Worm (Caenorhabditis elegans): Measurements from ENCODE around the gene F26G1.15.

The F26G1.15 gene

ce11 chrII:4752257-4752728, 37.8 kb upstream of the F26G1.15 start, which contains the start of gene F41C3.1:
Gene F41C3.1, plus strand, starts transcription at chrII:4752307.
- TF ChIP-seq aly-2 (tag; optimal IDR thresholded peaks at IDR 0.05) (no peak), mdl-1 (tag; optimal IDR thresholded peaks at IDR 0.05) (no peak), sem-4 (tag; optimal IDR thresholded peaks at IDR 0.05) (no peak), elt-1 (tag; optimal IDR thresholded peaks at IDR 0.05) (no peak), ZK546.5 (tag; optimal IDR thresholded peaks at IDR 0.05) (no peak), ztf-1 (GFP tag; conservative IDR thresholded peaks at IDR 0.05) (no peak), elt-3 (tag; optimal IDR thresholded peaks at IDR 0.05) (no peak), C34F6.9 (tag; optimal IDR thresholded peaks at IDR 0.05) (no peak), nhr-21 (tag; optimal IDR thresholded peaks at IDR 0.05) (no peak), lin-13 (GFP tag; optimal IDR thresholded peaks at IDR 0.05) (no peak), blmp-1 (tag; optimal IDR thresholded peaks at IDR 0.05; ENCODE audit: insufficient read depth) (no peak), ztf-11 (tag; optimal IDR thresholded peaks at IDR 0.05) (no peak), Y55F3AM.14 (GFP tag; optimal IDR thresholded peaks at IDR 0.05) (no peak), unc-55 (GFP tag; optimal IDR thresholded peaks at IDR 0.05) (no peak), nhr-12 (tag; optimal IDR thresholded peaks at IDR 0.05) (no peak), unc-39 (tag; optimal IDR thresholded peaks at IDR 0.05) (no peak), skn-1 (tag; optimal IDR thresholded peaks at IDR 0.05) (no peak), nhr-129 (tag; optimal IDR thresholded peaks at IDR 0.05) (no peak), sma-9 (GFP tag; optimal IDR thresholded peaks at IDR 0.05) (no peak), sma-9 (tag; optimal IDR thresholded peaks at IDR 0.05) (no peak), crh-2 (tag; optimal IDR thresholded peaks at IDR 0.05) (no peak)

DNA sequence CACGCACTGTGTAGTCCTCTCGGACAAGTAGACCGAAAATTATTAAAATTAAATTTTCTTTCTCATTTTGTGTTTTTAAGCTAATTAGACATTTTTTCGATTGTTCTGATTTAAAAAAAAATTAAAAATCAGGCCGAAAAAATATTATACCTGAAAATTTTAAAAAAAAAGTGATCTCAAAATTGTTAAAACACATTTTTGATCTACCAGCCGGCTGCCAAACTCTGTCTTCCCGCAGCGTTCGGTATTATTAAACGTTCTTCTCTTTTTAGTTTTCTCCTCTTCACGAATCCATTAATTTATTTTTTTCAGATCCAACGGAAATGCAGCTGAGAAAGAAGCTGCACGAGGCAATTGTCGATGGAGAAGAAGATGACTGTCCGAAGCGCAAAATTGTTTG, 37.0 kb upstream of the F26G1.15 start, which contains the start of gene C27D9.1:
TSS of gene C27D9.1 (plus strand) at position 281 of the 400 bp plus-strand sequence.
- TF ChIP-seq snpc-4 (tag; optimal IDR thresholded peaks at IDR 0.05) = no peak
- no peak for TF ChIP-seq nhr-6 (tag; optimal IDR thresholded peaks at IDR 0.05)
- no peak for TF ChIP-seq nhr-77 (tag; optimal IDR thresholded peaks at IDR 0.05)

DNA sequence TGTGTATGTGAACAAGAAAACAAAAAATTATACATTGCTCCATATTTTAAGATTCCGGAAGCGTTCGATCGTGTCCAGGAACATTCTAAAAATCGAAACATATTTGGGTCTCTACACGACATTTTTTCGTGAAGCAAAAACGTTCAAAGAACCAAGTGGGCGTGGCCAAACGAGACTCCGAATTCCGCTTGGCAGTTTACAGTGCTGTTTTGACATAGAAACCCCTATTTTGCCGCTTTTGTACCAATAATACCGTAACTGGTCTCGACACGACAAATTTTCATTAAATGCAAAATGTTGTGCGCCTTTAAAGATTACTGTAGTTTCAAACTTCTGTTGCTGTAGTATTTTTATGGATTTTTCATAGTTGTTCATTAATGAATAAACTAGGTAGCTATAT, 34.4 kb upstream of the F26G1.15 start:
- TF ChIP-seq unc-39 (tag; optimal IDR thresholded peaks at IDR 0.05) = no peak
- TF ChIP-seq nhr-10 (tag; optimal IDR thresholded peaks at IDR 0.05) = no peak
- TF ChIP-seq nhr-12 (tag; optimal IDR thresholded peaks at IDR 0.05) = no peak
- no peak for TF ChIP-seq Y55F3AM.14 (GFP tag; optimal IDR thresholded peaks at IDR 0.05)
- no peak for TF ChIP-seq ceh-82 (tag; optimal IDR thresholded peaks at IDR 0.05)
- TF ChIP-seq sem-4 (tag; optimal IDR thresholded peaks at IDR 0.05) = no peak

DNA sequence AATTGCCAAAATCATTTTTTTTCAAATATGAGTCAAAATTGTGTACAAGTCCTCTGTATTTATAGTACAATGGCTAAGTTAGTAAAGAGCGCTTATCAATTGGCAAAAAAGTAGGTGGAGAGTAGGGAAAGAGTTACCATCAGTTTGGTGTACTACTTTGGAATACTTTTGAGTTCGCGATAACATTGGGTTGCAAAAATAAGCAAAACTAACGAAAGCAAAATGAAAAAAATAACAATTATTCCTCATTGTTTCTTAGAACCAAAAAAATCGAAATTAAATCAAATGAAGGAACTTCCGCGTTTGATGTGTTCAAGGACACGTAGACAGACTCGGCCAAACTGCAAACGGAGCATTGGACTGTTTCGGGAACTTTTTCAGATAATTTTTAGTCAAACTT, 33.3 kb upstream of the F26G1.15 start, which contains the start of gene C27D9.2:
TSS of gene C27D9.2 (minus strand) at position 101 of the 400 bp plus-strand sequence.
- TF ChIP-seq sem-4 (tag; optimal IDR thresholded peaks at IDR 0.05) (no peak), fos-1 (tag; optimal IDR thresholded peaks at IDR 0.05) (no peak), dmd-4 (tag; optimal IDR thresholded peaks at IDR 0.05) (no peak), nhr-237 (tag; optimal IDR thresholded peaks at IDR 0.05) (no peak), aly-2 (tag; optimal IDR thresholded peaks at IDR 0.05) (no peak), nhr-23 (tag; optimal IDR thresholded peaks at IDR 0.05) (no peak), nhr-129 (tag; optimal IDR thresholded peaks at IDR 0.05) (no peak)

DNA sequence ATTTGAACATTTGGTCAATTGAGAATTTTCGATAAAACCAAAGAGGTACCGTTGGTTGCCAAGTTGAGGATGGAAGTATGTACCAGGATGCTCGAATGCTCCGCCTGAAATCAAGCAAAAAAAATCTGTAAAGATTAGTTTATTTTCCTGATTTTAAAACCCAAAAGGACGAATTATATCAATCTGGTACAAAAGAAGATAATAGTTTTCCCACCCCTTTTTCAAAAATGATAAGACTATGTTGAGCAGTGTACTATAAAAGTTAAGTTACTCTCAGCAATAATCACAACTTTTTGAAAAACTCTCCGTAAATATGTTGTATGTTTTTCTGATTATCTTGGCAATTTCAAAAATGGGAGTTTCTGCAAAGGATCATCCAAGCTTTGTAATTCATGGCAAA, 31.6 kb upstream of the F26G1.15 start, which contains the start of gene F26G1.3:
TSS of gene F26G1.3 (plus strand) at position 301 of the 400 bp plus-strand sequence.
- TF ChIP-seq snpc-4 (tag; optimal IDR thresholded peaks at IDR 0.05) (no peak), mbf-1 (tag; optimal IDR thresholded peaks at IDR 0.05) (no peak), dmd-4 (tag; optimal IDR thresholded peaks at IDR 0.05) (no peak), R02D3.7 (tag; optimal IDR thresholded peaks at IDR 0.05) (no peak), aly-2 (tag; optimal IDR thresholded peaks at IDR 0.05) (no peak), Y55F3AM.14 (GFP tag; optimal IDR thresholded peaks at IDR 0.05) (no peak), zag-1 (tag; optimal IDR thresholded peaks at IDR 0.05) (no peak), crh-2 (tag; optimal IDR thresholded peaks at IDR 0.05) (no peak), mab-5 (tag; optimal IDR thresholded peaks at IDR 0.05) (no peak), ztf-4 (tag; optimal IDR thresholded peaks at IDR 0.05) (no peak), unc-55 (GFP tag; optimal IDR thresholded peaks at IDR 0.05) (no peak), blmp-1 (tag; optimal IDR thresholded peaks at IDR 0.05; ENCODE audit: insufficient read depth) (no peak), sem-4 (tag; optimal IDR thresholded peaks at IDR 0.05) (no peak), peb-1 (tag; optimal IDR thresholded peaks at IDR 0.05) (no peak), egl-27 (tag; optimal IDR thresholded peaks at IDR 0.05) (no peak), nhr-25 (tag; optimal IDR thresholded peaks at IDR 0.05) (no peak), C34F6.9 (tag; optimal IDR thresholded peaks at IDR 0.05) (no peak), nhr-77 (tag; optimal IDR thresholded peaks at IDR 0.05) (no peak)

Measured in whole organism, L2 larva.